Worm (Caenorhabditis elegans): ENCODE results near the gene spp-8.

- no peak for TF ChIP-seq ztf-23 (GFP tag; IDR thresholded peaks at IDR 0.05)
- no peak for TF ChIP-seq ref-1 (GFP tag; conservative IDR thresholded peaks at IDR 0.05)
- TF ChIP-seq cog-1 (tag; optimal IDR thresholded peaks at IDR 0.05): no peak
Observed at ce11 chrIV:8523981-8524380, 42.5 kb downstream of the spp-8 start.

Measured in whole organism, midembryonic.